Worm (Caenorhabditis elegans): ENCODE measurements around the gene F56B3.11.

DNA sequence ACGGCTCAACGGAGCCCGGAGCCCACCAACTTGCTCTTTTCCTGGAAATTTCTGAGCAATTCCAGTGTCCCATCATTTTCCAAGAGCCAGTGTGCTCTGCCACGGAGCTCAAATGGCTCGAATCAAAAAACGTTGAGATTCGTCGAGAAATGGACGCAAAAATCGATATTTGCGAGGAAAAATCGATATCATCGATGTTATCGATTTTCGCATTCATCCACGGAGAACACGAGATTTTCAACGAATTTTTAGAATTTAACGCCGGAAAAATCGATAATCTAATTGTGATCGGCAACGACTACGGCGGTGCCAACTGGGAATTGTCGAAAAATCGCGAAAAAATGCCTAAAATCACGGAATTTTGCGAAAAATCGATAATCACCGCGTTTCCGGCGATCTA, 9.3 kb upstream of the F56B3.11 start:
- TF ChIP-seq mab-5 (tag; optimal IDR thresholded peaks at IDR 0.05) (no peak), elt-3 (tag; optimal IDR thresholded peaks at IDR 0.05) (no peak), drap-1 (GFP tag; optimal IDR thresholded peaks at IDR 0.05) (no peak), ztf-11 (tag; optimal IDR thresholded peaks at IDR 0.05) (no peak)

All from whole organism, mixed stage, embryonic.